Fruit fly (Drosophila melanogaster): ENCODE results near the gene Srp14.

Srp14 gene

dm6 chr3R:20579816-20580215 lies at the start of gene Srp14, which contains the start of gene EloB:
TSS of gene Srp14 (plus strand) at chr3R:20580115.
TSS of gene EloB (minus strand) at chr3R:20579850.
- TF ChIP-seq br (GFP tag; optimal IDR thresholded peaks at IDR 0.05) (peak; percentile 86), pan (optimal IDR thresholded peaks at IDR 0.05) (no peak), rgr (GFP tag; optimal IDR thresholded peaks at IDR 0.05) (peak; percentile 88), HLH106 (tag; optimal IDR thresholded peaks at IDR 0.05) (peak; percentile 87), N (GFP tag; optimal IDR thresholded peaks at IDR 0.05) (no peak), CG9705 (GFP tag; optimal IDR thresholded peaks at IDR 0.05) (peak; percentile 71), fru (GFP tag; optimal IDR thresholded peaks at IDR 0.05) (peak; percentile 83), Hnf4 (GFP tag; optimal IDR thresholded peaks at IDR 0.05) (peak; percentile 92), Rel (GFP tag; optimal IDR thresholded peaks at IDR 0.05) (no peak), Rel (tag; optimal IDR thresholded peaks at IDR 0.05) (peak; percentile 68), dmrt93B (GFP tag; optimal IDR thresholded peaks at IDR 0.05) (no peak), sage (GFP tag; optimal IDR thresholded peaks at IDR 0.05) (no peak), GATAd (GFP tag; optimal IDR thresholded peaks at IDR 0.05) (no peak), psq (GFP tag; optimal IDR thresholded peaks at IDR 0.05) (peak; percentile 74), Sp1 (GFP tag; optimal IDR thresholded peaks at IDR 0.05) (peak; percentile 83), ey (GFP tag; optimal IDR thresholded peaks at IDR 0.05) (peak; percentile 86), Jra (GFP tag; optimal IDR thresholded peaks at IDR 0.05) (peak; percentile 92), Hr83 (GFP tag; optimal IDR thresholded peaks at IDR 0.05; ENCODE audit: poor library complexity, severe bottlenecking) (peak; percentile 81), foxo (GFP tag; optimal IDR thresholded peaks at IDR 0.05) (peak; percentile 57 to 88), h (GFP tag; optimal IDR thresholded peaks at IDR 0.05) (peak; percentile 86), CG32264 (GFP tag; optimal IDR thresholded peaks at IDR 0.05) (peak; percentile 49), OdsH (GFP tag; optimal IDR thresholded peaks at IDR 0.05) (peak; percentile 80), Dfd (GFP tag; optimal IDR thresholded peaks at IDR 0.05) (no peak), sv (GFP tag; optimal IDR thresholded peaks at IDR 0.05) (peak; percentile 77)

- TF ChIP-seq dl (GFP tag; optimal IDR thresholded peaks at IDR 0.05; ENCODE audit: insufficient read depth in 1 of 2, partially characterized antibody in 2 of 2) (peak in 1 of 2 experiments; percentile 38), ey (GFP tag; optimal IDR thresholded peaks at IDR 0.05) (no peak), Vsx2 (GFP tag; optimal IDR thresholded peaks at IDR 0.05; ENCODE audit: partially characterized antibody) (peak; percentile 83), sage (GFP tag; optimal IDR thresholded peaks at IDR 0.05) (peak; percentile 45), lola (GFP tag; optimal IDR thresholded peaks at IDR 0.05) (no peak), Rel (GFP tag; optimal IDR thresholded peaks at IDR 0.05) (no peak), Rel (tag; optimal IDR thresholded peaks at IDR 0.05) (peak; percentile 74), Dif (GFP tag; optimal IDR thresholded peaks at IDR 0.05; ENCODE audit: partially characterized antibody) (peak; percentile 6), h (GFP tag; optimal IDR thresholded peaks at IDR 0.05) (peak; percentile 78), fru (GFP tag; optimal IDR thresholded peaks at IDR 0.05) (peak; percentile 41)
These were observed 45.3 kb upstream of the Srp14 start, which contains the start of the genes MtnE and MtnD for dm6 chr3R:20534575-20534974. TSS of gene MtnE (minus strand) at chr3R:20534704. TSS of gene MtnD (plus strand) at chr3R:20534962.

- TF ChIP-seq GATAd (GFP tag; optimal IDR thresholded peaks at IDR 0.05): no peak
- TF ChIP-seq Sp1 (GFP tag; optimal IDR thresholded peaks at IDR 0.05): peak; percentile 36
- no peak for TF ChIP-seq Dif (GFP tag; optimal IDR thresholded peaks at IDR 0.05; ENCODE audit: partially characterized antibody)
- TF ChIP-seq rgr (GFP tag; optimal IDR thresholded peaks at IDR 0.05): peak; percentile 0
- TF ChIP-seq ey (GFP tag; optimal IDR thresholded peaks at IDR 0.05): no peak
- no peak for TF ChIP-seq br (GFP tag; optimal IDR thresholded peaks at IDR 0.05)
- TF ChIP-seq tai (GFP tag; optimal IDR thresholded peaks at IDR 0.05): peak; percentile 43
- no peak for TF ChIP-seq Mio (GFP tag; optimal IDR thresholded peaks at IDR 0.05)
- TF ChIP-seq OdsH (GFP tag; optimal IDR thresholded peaks at IDR 0.05): peak; percentile 33
- peak; percentile 53 for TF ChIP-seq Hnf4 (GFP tag; optimal IDR thresholded peaks at IDR 0.05)
- peak; percentile 22 for TF ChIP-seq dsf (GFP tag; optimal IDR thresholded peaks at IDR 0.05; ENCODE audit: borderline replicate concordance)
- TF ChIP-seq Abd-B (GFP tag; optimal IDR thresholded peaks at IDR 0.05): no peak
- TF ChIP-seq brk (GFP tag; optimal IDR thresholded peaks at IDR 0.05): peak; percentile 26
- TF ChIP-seq Vsx2 (GFP tag; optimal IDR thresholded peaks at IDR 0.05; ENCODE audit: partially characterized antibody): no peak
- peak; percentile 32 for TF ChIP-seq CG9705 (GFP tag; optimal IDR thresholded peaks at IDR 0.05)
These were observed 37.4 kb upstream of the Srp14 start for dm6 chr3R:20542283-20543144.

Measured in whole organism, wandering third instar larva.